Fruit fly (Drosophila melanogaster): Measurements from ENCODE around the gene Jon65Ai.

Jon65Ai gene

dm6 chr3L:6094697-6095096, 40.5 kb upstream of the Jon65Ai start, which contains the start of the genes CG10467 and loj (continued):
- TF ChIP-seq CG32767 (GFP tag; IDR thresholded peaks at IDR 0.05): peak; percentile 93
- TF ChIP-seq CG13123 (GFP tag; optimal IDR thresholded peaks at IDR 0.05): peak; percentile 92
- peak; percentile 83 for TF ChIP-seq cwo (GFP tag; optimal IDR thresholded peaks at IDR 0.05)
- peak; percentile 59 for TF ChIP-seq Bgb (GFP tag; IDR thresholded peaks at IDR 0.05; ENCODE audit: partially characterized antibody)
- peak; percentile 91 for TF ChIP-seq HHEX (GFP tag; optimal IDR thresholded peaks at IDR 0.05)
- no peak for TF ChIP-seq ftz-f1 (GFP tag; optimal IDR thresholded peaks at IDR 0.05)
- peak; percentile 44 for TF ChIP-seq CG15479 (GFP tag; optimal IDR thresholded peaks at IDR 0.05)
- TF ChIP-seq CG13424 (tag; optimal IDR thresholded peaks at IDR 0.05): peak; percentile 98
- peak; percentile 84 for TF ChIP-seq E2f2 (GFP tag; IDR thresholded peaks at IDR 0.05)
- TF ChIP-seq Sox100B (GFP tag; optimal IDR thresholded peaks at IDR 0.05): peak; percentile 88
- TF ChIP-seq Dfd (GFP tag; optimal IDR thresholded peaks at IDR 0.05): peak in 1 of 2 experiments; percentile 35
- peak; percentile 59 for TF ChIP-seq CG33213 (GFP tag; optimal IDR thresholded peaks at IDR 0.05)
- TF ChIP-seq Rx (GFP tag; IDR thresholded peaks at IDR 0.05): peak; percentile 94
- peak; percentile 90 for TF ChIP-seq CG3065 (GFP tag; optimal IDR thresholded peaks at IDR 0.05)
- TF ChIP-seq bowl (GFP tag; IDR thresholded peaks at IDR 0.05): peak; percentile 81
- peak; percentile 73 for TF ChIP-seq Hmx (GFP tag; optimal IDR thresholded peaks at IDR 0.05)
- peak; percentile 91 for TF ChIP-seq Awh (GFP tag; IDR thresholded peaks at IDR 0.05)
- TF ChIP-seq CG4404 (GFP tag; IDR thresholded peaks at IDR 0.05): peak; percentile 98
- TF ChIP-seq gcm2 (GFP tag; optimal IDR thresholded peaks at IDR 0.05): peak; percentile 37
- TF ChIP-seq CG10321 (GFP tag; IDR thresholded peaks at IDR 0.05): peak; percentile 57; the same call in 1 of the 2 replicates
- peak; percentile 90 for TF ChIP-seq ewg (GFP tag; optimal IDR thresholded peaks at IDR 0.05)
- TF ChIP-seq CHES-1-like (GFP tag; optimal IDR thresholded peaks at IDR 0.05): peak; percentile 73
- peak; percentile 97 for TF ChIP-seq CG10366 (GFP tag; IDR thresholded peaks at IDR 0.05)
- peak; percentile 86 for TF ChIP-seq HLH54F (GFP tag; optimal IDR thresholded peaks at IDR 0.05)
- TF ChIP-seq oc (tag; optimal IDR thresholded peaks at IDR 0.05): peak; percentile 94
- TF ChIP-seq Ets65A (GFP tag): peak; percentile 100
- peak; percentile 96 for TF ChIP-seq H15 (GFP tag; IDR thresholded peaks at IDR 0.05)
- TF ChIP-seq toy (GFP tag; IDR thresholded peaks at IDR 0.05): peak; percentile 90
- TF ChIP-seq CG10209 (GFP tag; optimal IDR thresholded peaks at IDR 0.05): peak; percentile 95
- peak; percentile 98 for TF ChIP-seq ind (GFP tag; optimal IDR thresholded peaks at IDR 0.05)
- TF ChIP-seq CG11093 (GFP tag; IDR thresholded peaks at IDR 0.05): peak; percentile 97
- peak; percentile 67 for TF ChIP-seq CG5180 (GFP tag; optimal IDR thresholded peaks at IDR 0.05)
- peak; percentile 72 for TF ChIP-seq slp2 (GFP tag; optimal IDR thresholded peaks at IDR 0.05)
- peak; percentile 96 for TF ChIP-seq CG7839 (tag; optimal IDR thresholded peaks at IDR 0.05)
- peak; percentile 75 for TF ChIP-seq CG7928 (GFP tag; optimal IDR thresholded peaks at IDR 0.05)
- peak; percentile 94 for TF ChIP-seq otp (GFP tag; IDR thresholded peaks at IDR 0.05)
- peak; percentile 97 for TF ChIP-seq CG11247 (GFP tag; IDR thresholded peaks at IDR 0.05)
- peak; percentile 81 for TF ChIP-seq Drgx (GFP tag; IDR thresholded peaks at IDR 0.05)
- peak; percentile 95 for TF ChIP-seq trh (GFP tag; optimal IDR thresholded peaks at IDR 0.05)
- TF ChIP-seq CG6175 (GFP tag; IDR thresholded peaks at IDR 0.05): peak; percentile 91
- TF ChIP-seq tio (GFP tag; optimal IDR thresholded peaks at IDR 0.05): peak; percentile 96
- TF ChIP-seq eyg (GFP tag; optimal IDR thresholded peaks at IDR 0.05): no peak
- no peak for TF ChIP-seq gfzf (GFP tag; optimal IDR thresholded peaks at IDR 0.05)
- TF ChIP-seq Aef1 (GFP tag; IDR thresholded peaks at IDR 0.05): peak; percentile 98
- TF ChIP-seq CG12942 (GFP tag; optimal IDR thresholded peaks at IDR 0.05): peak; percentile 98
- TF ChIP-seq Dad (GFP tag; optimal IDR thresholded peaks at IDR 0.05): peak; percentile 73
- TF ChIP-seq fd3F (GFP tag; optimal IDR thresholded peaks at IDR 0.05): peak; percentile 96
- TF ChIP-seq ro (GFP tag; IDR thresholded peaks at IDR 0.05): peak; percentile 91
- no peak for TF ChIP-seq pros (GFP tag; optimal IDR thresholded peaks at IDR 0.05)
- TF ChIP-seq slbo (GFP tag; IDR thresholded peaks at IDR 0.05): peak; percentile 99
- peak; percentile 87 for TF ChIP-seq CG30020 (tag; optimal IDR thresholded peaks at IDR 0.05)
- TF ChIP-seq dysf (GFP tag; IDR thresholded peaks at IDR 0.05): peak; percentile 98
